Fruit fly (Drosophila melanogaster) whole organism, wandering third instar larva: ENCODE measurements around the gene Irbp18.

Source experiments
- CG32264 ChIP-seq: fragments of 200-800 bp; sonication (Bioruptor generic); optimal IDR thresholded peaks from 2 replicates; lab custom pipeline; 2016; ENCODE audit warnings: missing biosample characterization, missing genetic modification characterization
- CrebA ChIP-seq: fragments of 200-800 bp; sonication (Bioruptor generic); optimal IDR thresholded peaks from 2 replicates; lab custom pipeline; 2016; ENCODE audit warnings: missing biosample characterization, mild to moderate bottlenecking, missing genetic modification characterization, borderline replicate concordance
- Hnf4 ChIP-seq: fragments of 200-800 bp; sonication (Bioruptor generic); optimal IDR thresholded peaks from 2 replicates; lab custom pipeline; 2016; ENCODE audit warnings: missing biosample characterization, mild to moderate bottlenecking, missing genetic modification characterization
- Myc ChIP-seq: fragments of >200 bp; optimal IDR thresholded peaks from 2 replicates; lab custom pipeline; 2017
- OdsH ChIP-seq: fragments of 200-800 bp; sonication (Bioruptor generic); optimal IDR thresholded peaks from 2 replicates; lab custom pipeline; 2016; ENCODE audit warnings: missing biosample characterization, mild to moderate bottlenecking, missing genetic modification characterization
- Rel ChIP-seq, 2 experiments: fragments of 200-800 bp; sonication (Bioruptor generic) in 1 of 2; optimal IDR thresholded peaks; 2 replicates in 1 of 2; 3 replicates in 1 of 2; lab custom pipeline; 2016 to 2019; ENCODE audit warnings: mild to moderate bottlenecking in 2 of 2, missing biosample characterization in 2 of 2, missing genetic modification characterization in 2 of 2, moderate library complexity in 1 of 2
- br ChIP-seq: fragments of 200-800 bp; sonication (Bioruptor generic); optimal IDR thresholded peaks from 2 replicates; lab custom pipeline; 2016; ENCODE audit warnings: missing biosample characterization, missing genetic modification characterization
- dsf ChIP-seq: sonication (Bioruptor generic); optimal IDR thresholded peaks from 2 replicates; lab custom pipeline; 2016; ENCODE audit warnings: missing biosample characterization, missing genetic modification characterization, borderline replicate concordance
- ey ChIP-seq: fragments of 200-800 bp; sonication (Bioruptor generic); optimal IDR thresholded peaks from 2 replicates; lab custom pipeline; 2016; ENCODE audit warnings: missing biosample characterization, missing genetic modification characterization
- pan ChIP-seq: fragments of >200 bp; optimal IDR thresholded peaks from 2 replicates; lab custom pipeline; 2017
- psq ChIP-seq: fragments of 200-800 bp; sonication (Bioruptor generic); optimal IDR thresholded peaks from 3 replicates; lab custom pipeline; 2017; ENCODE audit warnings: missing biosample characterization, mild to moderate bottlenecking, missing genetic modification characterization, moderate library complexity
- rgr ChIP-seq: fragments of 200-800 bp; sonication (Bioruptor generic); optimal IDR thresholded peaks from 3 replicates; lab custom pipeline; 2016; ENCODE audit warnings: missing biosample characterization, mild to moderate bottlenecking, missing genetic modification characterization
- sv ChIP-seq: fragments of 200-800 bp; sonication (Bioruptor generic); optimal IDR thresholded peaks from 3 replicates; lab custom pipeline; 2016; ENCODE audit warnings: missing biosample characterization, missing genetic modification characterization
- usp ChIP-seq: fragments of >200 bp; optimal IDR thresholded peaks from 2 replicates; lab custom pipeline; 2017; ENCODE audit warnings: missing biosample characterization, missing genetic modification characterization

DNA sequence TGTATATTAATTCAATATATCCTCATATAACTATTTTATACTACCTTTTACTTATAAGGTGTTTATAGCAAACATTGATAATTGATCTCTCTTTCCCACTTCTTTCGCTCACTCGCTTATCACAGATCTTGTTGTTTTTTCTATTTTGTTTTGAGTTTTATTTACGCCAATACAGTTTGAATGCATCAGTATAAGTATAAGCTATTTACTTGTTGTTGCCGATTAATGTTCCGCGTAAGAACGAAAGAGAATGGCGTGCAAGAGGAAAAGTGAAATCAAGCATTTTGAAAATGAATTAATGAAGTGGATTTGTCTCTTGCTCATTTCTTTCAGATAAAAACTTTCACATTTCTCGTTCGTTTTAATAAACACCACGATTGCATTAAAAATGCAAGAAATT lies 14.4 kb downstream of the Irbp18 start:
- TF ChIP-seq dsf (GFP tag; lab: Kevin White, UChicago) (no peak), sv (no peak), psq (GFP tag; lab: Kevin White, UChicago) (peak; percentile 60), Myc (lab: Kevin White, UChicago) (no peak), CrebA (no peak), usp (GFP tag; lab: Kevin White, UChicago) (no peak), ey (GFP tag; lab: Kevin White, UChicago) (no peak), Hnf4 (no peak), Rel (GFP tag; optimal IDR thresholded peaks at IDR 0.05; lab: Kevin White, UChicago) (no peak), Rel (tag; optimal IDR thresholded peaks at IDR 0.05; lab: Kevin White, UChicago) (no peak), CG32264 (GFP tag; lab: Kevin White, UChicago) (no peak), rgr (GFP tag; lab: Kevin White, UChicago) (peak; percentile 87), OdsH (no peak), pan (lab: Kevin White, UChicago) (no peak), br (GFP tag; lab: Kevin White, UChicago) (no peak)
